Worm (Caenorhabditis elegans): ENCODE measurements around the gene T16A1.10.
A peak's percentile ranks its signal among the peaks of the same experiment; 100 is the strongest.
"Not testable (repeated sequence)": the region's sequence is repeated elsewhere in the genome, so short reads cannot be mapped to it uniquely, and the experiment has no call there.

Gene T16A1.10

ce11 chrII:2051372-2051771 is 40.5 kb downstream of the T16A1.10 start, which contains the start of gene fbxb-35:
Gene fbxb-35, plus strand, starts transcription at chrII:2051672.
- TF ChIP-seq efl-1 (optimal IDR thresholded peaks at IDR 0.05) = no peak
- peak in 1 of 2 experiments; percentile 77 for TF ChIP-seq efl-1 (GFP tag; optimal IDR thresholded peaks at IDR 0.05 in 1 of 2)
- TF ChIP-seq unc-86 (tag; optimal IDR thresholded peaks at IDR 0.05) = no peak
- no peak for TF ChIP-seq lsy-2 (tag; optimal IDR thresholded peaks at IDR 0.05)
- no peak for TF ChIP-seq grh-1 (GFP tag; IDR thresholded peaks at IDR 0.05)
- TF ChIP-seq mef-2 (tag; optimal IDR thresholded peaks at IDR 0.05) = no peak
- no peak for TF ChIP-seq hpl-2 (GFP tag; optimal IDR thresholded peaks at IDR 0.05)
- TF ChIP-seq swsn-7 (tag; optimal IDR thresholded peaks at IDR 0.05) = no peak
- no peak for TF ChIP-seq fos-1 (tag; optimal IDR thresholded peaks at IDR 0.05)

ce11 chrII:2046556-2046955 is 45.3 kb downstream of the T16A1.10 start, which contains the start of gene math-1:
Gene math-1, minus strand, starts transcription at chrII:2046656.
- not testable (repeated sequence) for TF ChIP-seq unc-62 (GFP tag; optimal IDR thresholded peaks at IDR 0.05); pag-3 (tag; optimal IDR thresholded peaks at IDR 0.05; ENCODE audit: borderline replicate concordance, insufficient read depth); skn-1 (tag; optimal IDR thresholded peaks at IDR 0.05)

ce11 chrII:2045505-2045904 is 46.4 kb downstream of the T16A1.10 start, which contains the start of gene bath-24:
Gene bath-24, minus strand, starts transcription at chrII:2045605.
- TF ChIP-seq ztf-4 (tag; optimal IDR thresholded peaks at IDR 0.05) = no peak
- TF ChIP-seq nhr-19 (GFP tag; conservative IDR thresholded peaks at IDR 0.05) = no peak
- TF ChIP-seq tbx-2 (tag; optimal IDR thresholded peaks at IDR 0.05) = no peak
- no peak for TF ChIP-seq nhr-47 (tag; optimal IDR thresholded peaks at IDR 0.05)
- no peak for TF ChIP-seq C04F5.9 (tag; optimal IDR thresholded peaks at IDR 0.05)
- TF ChIP-seq ces-1 (GFP tag; optimal IDR thresholded peaks at IDR 0.05) = no peak
- TF ChIP-seq C34B4.2 (tag; optimal IDR thresholded peaks at IDR 0.05) = no peak
- no peak for TF ChIP-seq ceh-63 (GFP tag; optimal IDR thresholded peaks at IDR 0.05)
- TF ChIP-seq aha-1 (tag; optimal IDR thresholded peaks at IDR 0.05) = no peak
- no peak for TF ChIP-seq zag-1 (tag; optimal IDR thresholded peaks at IDR 0.05)
- no peak for TF ChIP-seq C16A3.4 (tag; optimal IDR thresholded peaks at IDR 0.05)
- no peak for TF ChIP-seq nhr-71 (tag; optimal IDR thresholded peaks at IDR 0.05)
- TF ChIP-seq snu-23 (GFP tag; optimal IDR thresholded peaks at IDR 0.05) = no peak
- TF ChIP-seq rnt-1 (tag; optimal IDR thresholded peaks at IDR 0.05) = no peak
- no peak for TF ChIP-seq lsy-2 (tag; optimal IDR thresholded peaks at IDR 0.05)
- TF ChIP-seq sox-4 (tag; optimal IDR thresholded peaks at IDR 0.05) = no peak
- TF ChIP-seq nhr-77 (tag; optimal IDR thresholded peaks at IDR 0.05) = no peak
- no peak for TF ChIP-seq alr-1 (tag; optimal IDR thresholded peaks at IDR 0.05; ENCODE audit: borderline replicate concordance)

DNA sequence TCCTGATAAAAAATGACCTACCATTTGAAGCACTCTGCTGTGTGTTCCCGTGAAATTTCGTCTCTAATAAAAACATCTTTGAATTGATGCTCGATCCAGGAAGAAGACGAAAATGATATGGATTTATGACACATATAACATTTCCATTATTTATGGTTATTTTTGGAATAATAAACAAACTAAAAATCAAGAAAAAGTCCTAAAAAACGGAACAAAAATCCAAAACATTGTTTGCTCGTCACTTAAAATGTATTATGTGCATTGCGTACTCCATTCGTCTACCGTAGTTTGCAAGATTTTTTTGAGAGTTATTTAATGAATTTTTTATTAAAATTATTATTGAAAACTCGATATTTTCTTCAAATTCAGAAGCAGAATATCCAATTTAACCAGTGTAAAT is 49.4 kb downstream of the T16A1.10 start, which contains the start of gene bath-20:
Gene bath-20 (minus strand): TSS at position 101 of the 400 bp plus-strand sequence.
- no peak for TF ChIP-seq efl-1 (optimal IDR thresholded peaks at IDR 0.05)
- TF ChIP-seq efl-1 (GFP tag; optimal IDR thresholded peaks at IDR 0.05 in 1 of 2) = peak in 1 of 2 experiments; percentile 41
- TF ChIP-seq aly-2 (tag; optimal IDR thresholded peaks at IDR 0.05) = no peak

Measured in whole organism, L1 larva.